Fruit fly (Drosophila melanogaster) whole organism, pupa: ENCODE results near the gene CG43901.

Experiments
- CG10348 ChIP-seq: fragments of 200-800 bp; sonication (Bioruptor generic); IDR thresholded peaks from 2 replicates; pipeline ENCODE4 v1.3.6; 2022; ENCODE audit warnings: missing biosample characterization, missing genetic modification characterization
- CG13204 ChIP-seq: fragments of 200-800 bp; sonication (Bioruptor generic); optimal IDR thresholded peaks from 2 replicates; lab custom pipeline; 2018; ENCODE audit warnings: missing biosample characterization, mild to moderate bottlenecking, missing genetic modification characterization, moderate library complexity
- CG14655 ChIP-seq: fragments of 200-800 bp; sonication (Bioruptor generic); optimal IDR thresholded peaks from 3 replicates; lab custom pipeline; 2017; ENCODE audit warnings: mild to moderate bottlenecking, missing biosample characterization, missing genetic modification reagents, missing genetic modification characterization
- CG15710 ChIP-seq: fragments of 200-800 bp; sonication (Bioruptor generic); optimal IDR thresholded peaks from 2 replicates; lab custom pipeline; 2018; ENCODE audit warnings: missing biosample characterization, mild to moderate bottlenecking, missing genetic modification characterization, moderate library complexity
- CG9948 ChIP-seq: fragments of 200-800 bp; sonication (Bioruptor generic); optimal IDR thresholded peaks from 2 replicates; lab custom pipeline; 2018; ENCODE audit warnings: missing biosample characterization, mild to moderate bottlenecking, missing genetic modification characterization, moderate library complexity
- EcR ChIP-seq: fragments of 200-800 bp; sonication (Bioruptor generic); optimal IDR thresholded peaks from 3 replicates; lab custom pipeline; 2019; ENCODE audit warnings: missing biosample characterization, missing genetic modification characterization, mild to moderate bottlenecking, moderate library complexity, missing genetic modification reagents
- Ets98B ChIP-seq: fragments of 200-800 bp; sonication (Bioruptor generic); IDR thresholded peaks from 2 replicates; pipeline ENCODE4 v1.3.6; 2022; ENCODE audit warnings: missing biosample characterization, missing genetic modification characterization
- Pif1A ChIP-seq: fragments of 200-800 bp; sonication (Bioruptor generic); optimal IDR thresholded peaks from 3 replicates; lab custom pipeline; 2016; ENCODE audit warnings: missing biosample characterization, missing genetic modification characterization
- Pif1B ChIP-seq: fragments of 200-800 bp; sonication (Bioruptor generic); optimal IDR thresholded peaks from 3 replicates; lab custom pipeline; 2016; ENCODE audit warnings: missing biosample characterization, missing genetic modification characterization
- Snoo ChIP-seq: fragments of 200-800 bp; sonication (Bioruptor generic); optimal IDR thresholded peaks from 3 replicates; lab custom pipeline; 2017; ENCODE audit warnings: missing biosample characterization, mild to moderate bottlenecking, missing genetic modification characterization, inconsistent platforms
- gl ChIP-seq: fragments of 200-800 bp; sonication (Bioruptor generic); optimal IDR thresholded peaks from 2 replicates; lab custom pipeline; 2018; ENCODE audit warnings: missing biosample characterization, mild to moderate bottlenecking, missing genetic modification characterization

DNA sequence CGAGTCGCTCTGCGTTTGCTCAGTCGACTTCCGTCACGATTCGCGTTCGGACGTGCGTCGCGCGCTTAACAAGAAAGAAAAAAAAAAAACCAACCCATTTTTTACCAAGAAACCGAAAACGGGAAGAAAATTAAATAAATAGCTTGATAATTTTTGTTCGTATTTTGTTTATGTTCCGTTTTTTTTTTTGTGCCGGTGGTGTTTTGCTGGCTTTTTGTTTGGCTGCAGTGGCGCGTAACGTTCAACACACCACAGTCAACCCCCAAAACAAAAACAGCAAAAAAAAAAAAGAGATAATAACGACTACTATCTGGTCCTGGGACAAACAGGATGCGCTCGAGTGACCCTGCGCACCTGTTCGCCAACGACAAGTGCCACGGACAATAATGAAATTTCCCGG lies at the start of gene CG43901:
- TF ChIP-seq CG13204 (GFP tag; lab: Kevin White, UChicago) (no peak), CG14655 (no peak), Pif1A (no peak), CG10348 (GFP tag; lab: Robert Waterston, UW) (no peak), Snoo (tag; lab: Kevin White, UChicago) (no peak), gl (tag; lab: Kevin White, UChicago) (no peak), CG15710 (tag; lab: Kevin White, UChicago) (no peak), CG9948 (tag; lab: Kevin White, UChicago) (no peak), Ets98B (GFP tag; lab: Robert Waterston, UW) (no peak), Pif1B (GFP tag; lab: Kevin White, UChicago) (no peak), EcR (GFP tag; lab: Kevin White, UChicago) (no peak)
